Fruit fly (Drosophila melanogaster) whole organism, wandering third instar larva: Measurements from ENCODE around the gene CG33688.

Experiments used
- Dif ChIP-seq: fragments of 200-275, 200-300 bp; sonication (Bioruptor generic); optimal IDR thresholded peaks from 2 replicates; lab custom pipeline; 2018; ENCODE audit warnings: missing biosample characterization, missing genetic modification characterization; ENCODE audit not compliant: partially characterized antibody
- Hr78 ChIP-seq: fragments of >200 bp; optimal IDR thresholded peaks from 2 replicates; lab custom pipeline; 2017; ENCODE audit warnings: missing biosample characterization, missing genetic modification characterization
- dmrt93B ChIP-seq: fragments of 200-800 bp; sonication (Bioruptor generic); optimal IDR thresholded peaks from 2 replicates; lab custom pipeline; 2018; ENCODE audit warnings: missing biosample characterization, mild to moderate bottlenecking, missing genetic modification characterization
- tai ChIP-seq: sonication (Bioruptor generic); optimal IDR thresholded peaks from 2 replicates; lab custom pipeline; 2016; ENCODE audit warnings: missing biosample characterization, missing genetic modification characterization

dm6 chr3L:16153650-16154049 is 45.4 kb upstream of the CG33688 start:
- TF ChIP-seq tai (no peak), dmrt93B (GFP tag; lab: Kevin White, UChicago) (no peak), Hr78 (no peak), Dif (no peak)
